Fruit fly (Drosophila melanogaster): ENCODE data around the gene aph-1.
A peak's percentile ranks its signal among the peaks of the same experiment; 100 is the strongest.

Gene aph-1

dm6 chr2L:2732139-2732830 is 33.7 kb upstream of the aph-1 start:
- no peak for TF ChIP-seq CG32264 (GFP tag; optimal IDR thresholded peaks at IDR 0.05)
- TF ChIP-seq CG9705 (GFP tag; optimal IDR thresholded peaks at IDR 0.05) = no peak
- TF ChIP-seq Hr78 (GFP tag; optimal IDR thresholded peaks at IDR 0.05) = no peak
- TF ChIP-seq woc (GFP tag; optimal IDR thresholded peaks at IDR 0.05) = no peak
- TF ChIP-seq Sp1 (GFP tag; optimal IDR thresholded peaks at IDR 0.05) = no peak

- peak; percentile 1 for TF ChIP-seq sv (GFP tag; optimal IDR thresholded peaks at IDR 0.05)
- peak; percentile 49 for TF ChIP-seq dmrt93B (GFP tag; optimal IDR thresholded peaks at IDR 0.05)
- no peak for TF ChIP-seq Rel (GFP tag; optimal IDR thresholded peaks at IDR 0.05)
- no peak for TF ChIP-seq Rel (tag; optimal IDR thresholded peaks at IDR 0.05)
- TF ChIP-seq dsf (GFP tag; optimal IDR thresholded peaks at IDR 0.05; ENCODE audit: borderline replicate concordance) = no peak
- TF ChIP-seq foxo (GFP tag; optimal IDR thresholded peaks at IDR 0.05) = peak in 1 of 2 experiments; percentile 59
- TF ChIP-seq Sp1 (GFP tag; optimal IDR thresholded peaks at IDR 0.05) = peak; percentile 23
- TF ChIP-seq CrebA (GFP tag; optimal IDR thresholded peaks at IDR 0.05; ENCODE audit: borderline replicate concordance) = no peak
- peak; percentile 9 for TF ChIP-seq Hnf4 (GFP tag; optimal IDR thresholded peaks at IDR 0.05)
- TF ChIP-seq N (GFP tag; optimal IDR thresholded peaks at IDR 0.05) = no peak
- TF ChIP-seq fru (GFP tag; optimal IDR thresholded peaks at IDR 0.05) = peak; percentile 57
- peak; percentile 45 for TF ChIP-seq br (GFP tag; optimal IDR thresholded peaks at IDR 0.05)
- no peak for TF ChIP-seq Hr83 (GFP tag; optimal IDR thresholded peaks at IDR 0.05; ENCODE audit: poor library complexity, severe bottlenecking)
- peak; percentile 77 for TF ChIP-seq h (GFP tag; optimal IDR thresholded peaks at IDR 0.05)
- TF ChIP-seq Dif (GFP tag; optimal IDR thresholded peaks at IDR 0.05; ENCODE audit: partially characterized antibody) = no peak
- TF ChIP-seq ey (GFP tag; optimal IDR thresholded peaks at IDR 0.05) = peak; percentile 69
- TF ChIP-seq HLH106 (tag; optimal IDR thresholded peaks at IDR 0.05) = peak; percentile 63
- TF ChIP-seq OdsH (GFP tag; optimal IDR thresholded peaks at IDR 0.05) = peak; percentile 66
- TF ChIP-seq rgr (GFP tag; optimal IDR thresholded peaks at IDR 0.05) = peak; percentile 61
- no peak for TF ChIP-seq Vsx2 (GFP tag; optimal IDR thresholded peaks at IDR 0.05; ENCODE audit: partially characterized antibody)
- TF ChIP-seq woc (GFP tag; optimal IDR thresholded peaks at IDR 0.05) = peak; percentile 53
- TF ChIP-seq lola (GFP tag; optimal IDR thresholded peaks at IDR 0.05) = no peak
- peak; percentile 47 for TF ChIP-seq psq (GFP tag; optimal IDR thresholded peaks at IDR 0.05)
- peak; percentile 2 for TF ChIP-seq Jra (GFP tag; optimal IDR thresholded peaks at IDR 0.05)
- no peak for TF ChIP-seq Myc (optimal IDR thresholded peaks at IDR 0.05)
- TF ChIP-seq GATAd (GFP tag; optimal IDR thresholded peaks at IDR 0.05) = no peak
- TF ChIP-seq Abd-B (GFP tag; optimal IDR thresholded peaks at IDR 0.05) = no peak
These were observed 31.8 kb upstream of the aph-1 start for dm6 chr2L:2734215-2734614.

dm6 chr2L:2734946-2735345 is 31.1 kb upstream of the aph-1 start:
- TF ChIP-seq Myc (optimal IDR thresholded peaks at IDR 0.05) (no peak), N (GFP tag; optimal IDR thresholded peaks at IDR 0.05) (no peak), CG9705 (GFP tag; optimal IDR thresholded peaks at IDR 0.05) (no peak)

dm6 chr2L:2735539-2735938 is 30.5 kb upstream of the aph-1 start:
- no peak for TF ChIP-seq fru (GFP tag; optimal IDR thresholded peaks at IDR 0.05)
- no peak for TF ChIP-seq CG9705 (GFP tag; optimal IDR thresholded peaks at IDR 0.05)
- TF ChIP-seq foxo (GFP tag; optimal IDR thresholded peaks at IDR 0.05) = no peak
- no peak for TF ChIP-seq rgr (GFP tag; optimal IDR thresholded peaks at IDR 0.05)
- TF ChIP-seq brk (GFP tag; optimal IDR thresholded peaks at IDR 0.05) = no peak
- no peak for TF ChIP-seq CG32264 (GFP tag; optimal IDR thresholded peaks at IDR 0.05)
- TF ChIP-seq sv (GFP tag; optimal IDR thresholded peaks at IDR 0.05) = no peak
- no peak for TF ChIP-seq Hr78 (GFP tag; optimal IDR thresholded peaks at IDR 0.05)

- TF ChIP-seq Hr83 (GFP tag; optimal IDR thresholded peaks at IDR 0.05; ENCODE audit: poor library complexity, severe bottlenecking) (no peak), Vsx2 (GFP tag; optimal IDR thresholded peaks at IDR 0.05; ENCODE audit: partially characterized antibody) (no peak), CG9705 (GFP tag; optimal IDR thresholded peaks at IDR 0.05) (no peak), jim (GFP tag; optimal IDR thresholded peaks at IDR 0.05) (no peak), fru (GFP tag; optimal IDR thresholded peaks at IDR 0.05) (no peak), tai (GFP tag; optimal IDR thresholded peaks at IDR 0.05) (no peak), psq (GFP tag; optimal IDR thresholded peaks at IDR 0.05) (no peak), N (GFP tag; optimal IDR thresholded peaks at IDR 0.05) (no peak), pan (optimal IDR thresholded peaks at IDR 0.05) (no peak), Rel (GFP tag; optimal IDR thresholded peaks at IDR 0.05) (no peak), Rel (tag; optimal IDR thresholded peaks at IDR 0.05) (no peak), CG32264 (GFP tag; optimal IDR thresholded peaks at IDR 0.05) (no peak), CrebA (GFP tag; optimal IDR thresholded peaks at IDR 0.05; ENCODE audit: borderline replicate concordance) (no peak), Sp1 (GFP tag; optimal IDR thresholded peaks at IDR 0.05) (no peak)
These were observed 28.5 kb upstream of the aph-1 start for dm6 chr2L:2737561-2737960.

All from whole organism, wandering third instar larva.